Worm (Caenorhabditis elegans) whole organism, midembryonic: ENCODE data around the gene B0457.4.

Source experiments
- cog-1 ChIP-seq: sonication (generic microtip); optimal IDR thresholded peaks from 2 replicates; lab custom pipeline; 2016; ENCODE audit warnings: missing genetic modification characterization, missing compliant biosample characterization
- flt-1 ChIP-seq: fragments of 200-800 bp; sonication (Bioruptor generic); IDR thresholded peaks from 2 replicates; pipeline ENCODE4 v1.3.6; 2022; ENCODE audit warnings: missing genetic modification characterization, missing compliant biosample characterization
- klf-2 ChIP-seq: fragments of 200-800 bp; sonication (Bioruptor generic); conservative IDR thresholded peaks from 2 replicates; pipeline ENCODE4 v1.3.6; 2022; ENCODE audit warnings: missing genetic modification reagents, missing genetic modification characterization, missing compliant biosample characterization
- med-1 ChIP-seq: sonication (generic microtip); optimal IDR thresholded peaks from 2 replicates; lab custom pipeline; 2017; ENCODE audit warnings: missing genetic modification characterization, mild to moderate bottlenecking, missing compliant biosample characterization, antibody characterized with exemption, missing genetic modification reagents; ENCODE audit not compliant: insufficient read depth
- ref-1 ChIP-seq: fragments of 200-800 bp; sonication (Bioruptor generic); conservative IDR thresholded peaks from 2 replicates; pipeline ENCODE4 v1.3.6; 2022; ENCODE audit warnings: missing genetic modification reagents, missing genetic modification characterization, missing compliant biosample characterization
- tab-1 ChIP-seq: fragments of 200-800 bp; sonication (Bioruptor generic); IDR thresholded peaks from 2 replicates; pipeline ENCODE4 v1.3.6; 2022; ENCODE audit warnings: missing genetic modification characterization, missing compliant biosample characterization
- ztf-23 ChIP-seq: fragments of 200-800 bp; sonication (Bioruptor generic); IDR thresholded peaks from 2 replicates; pipeline ENCODE4 v1.3.6; 2022; ENCODE audit warnings: missing genetic modification reagents, missing genetic modification characterization, missing compliant biosample characterization
- ztf-29 ChIP-seq: fragments of 200-800 bp; sonication (Bioruptor generic); IDR thresholded peaks from 2 replicates; pipeline ENCODE4 v1.3.6; 2022; ENCODE audit warnings: missing genetic modification reagents, missing genetic modification characterization, missing compliant biosample characterization

- TF ChIP-seq klf-2 (GFP tag; lab: Robert Waterston, UW) (no peak), ref-1 (GFP tag; lab: Robert Waterston, UW) (0 out of 2 replicates have a peak, but pooled peaks have one; percentile 31), flt-1 (no peak), tab-1 (GFP tag; lab: Robert Waterston, UW) (no peak), ztf-29 (no peak), ztf-23 (no peak), cog-1 (tag; lab: Kevin White, UChicago) (no peak), med-1 (GFP tag; lab: Kevin White, UChicago) (no peak)
Measured at ce11 chrII:8898582-8899356, 13.1 kb downstream of the B0457.4 start.
